Worm (Caenorhabditis elegans) whole organism, early embryonic: ENCODE data around the gene slc-9B.2.
A peak's percentile ranks its signal among the peaks of the same experiment; 100 is the strongest.

ENCODE experiments used
- B0310.2 ChIP-seq: sonication (generic microtip); optimal IDR thresholded peaks from 2 replicates; lab custom pipeline; 2016; ENCODE audit warnings: mild to moderate bottlenecking, missing genetic modification characterization, missing compliant biosample characterization
- F13C5.2 ChIP-seq: sonication (generic microtip); optimal IDR thresholded peaks from 2 replicates; lab custom pipeline; 2017; ENCODE audit warnings: mild to moderate bottlenecking, missing genetic modification characterization, inconsistent platforms, missing compliant biosample characterization
- aly-1 ChIP-seq: sonication (generic microtip); optimal IDR thresholded peaks from 2 replicates; lab custom pipeline; 2016; ENCODE audit warnings: missing genetic modification characterization, missing compliant biosample characterization
- ama-1 ChIP-seq: fragments of 150-350 bp; optimal IDR thresholded peaks from 2 replicates; lab custom pipeline; 2014
- ceh-13 ChIP-seq: fragments of 200-800 bp; sonication (Bioruptor generic); optimal IDR thresholded peaks from 2 replicates; lab custom pipeline; 2018; ENCODE audit warnings: mild to moderate bottlenecking, missing genetic modification characterization, missing compliant biosample characterization
- ceh-36 ChIP-seq: sonication (generic microtip); optimal IDR thresholded peaks from 2 replicates; lab custom pipeline; 2016; ENCODE audit warnings: missing genetic modification characterization, inconsistent platforms, missing compliant biosample characterization
- ets-7 ChIP-seq: sonication (generic microtip); optimal IDR thresholded peaks from 2 replicates; lab custom pipeline; 2016; ENCODE audit warnings: missing genotype, missing genetic modification characterization, missing compliant biosample characterization
- flt-1 ChIP-seq: fragments of 200-800 bp; sonication (Bioruptor generic); IDR thresholded peaks from 2 replicates; pipeline ENCODE4 v1.3.6; 2022; ENCODE audit warnings: missing genetic modification characterization, missing compliant biosample characterization
- hmg-4 ChIP-seq: fragments of 200-800 bp; sonication (Bioruptor generic); optimal IDR thresholded peaks from 2 replicates; lab custom pipeline; 2018; ENCODE audit warnings: mild to moderate bottlenecking, missing genetic modification characterization, missing compliant biosample characterization
- hnd-1 ChIP-seq: sonication (generic microtip); optimal IDR thresholded peaks from 2 replicates; lab custom pipeline; 2016; ENCODE audit warnings: missing genetic modification characterization, missing compliant biosample characterization
- pes-1 ChIP-seq: fragments of 200-800 bp; sonication (Bioruptor generic); IDR thresholded peaks from 2 replicates; pipeline ENCODE4 v1.3.6; 2022; ENCODE audit warnings: missing genetic modification reagents, missing genetic modification characterization, missing compliant biosample characterization
- scrt-1 ChIP-seq: fragments of 200-800 bp; sonication (Bioruptor generic); IDR thresholded peaks from 2 replicates; pipeline ENCODE4 v1.3.6; 2022; ENCODE audit warnings: missing genetic modification characterization, missing compliant biosample characterization
- tbx-11 ChIP-seq: fragments of 200-800 bp; sonication (Bioruptor generic); IDR thresholded peaks from 2 replicates; pipeline ENCODE4 v1.3.6; 2022; ENCODE audit warnings: missing genetic modification characterization, missing compliant biosample characterization
- tra-4 ChIP-seq: sonication (generic microtip); optimal IDR thresholded peaks from 2 replicates; lab custom pipeline; 2017; ENCODE audit warnings: missing genetic modification characterization, missing compliant biosample characterization

DNA sequence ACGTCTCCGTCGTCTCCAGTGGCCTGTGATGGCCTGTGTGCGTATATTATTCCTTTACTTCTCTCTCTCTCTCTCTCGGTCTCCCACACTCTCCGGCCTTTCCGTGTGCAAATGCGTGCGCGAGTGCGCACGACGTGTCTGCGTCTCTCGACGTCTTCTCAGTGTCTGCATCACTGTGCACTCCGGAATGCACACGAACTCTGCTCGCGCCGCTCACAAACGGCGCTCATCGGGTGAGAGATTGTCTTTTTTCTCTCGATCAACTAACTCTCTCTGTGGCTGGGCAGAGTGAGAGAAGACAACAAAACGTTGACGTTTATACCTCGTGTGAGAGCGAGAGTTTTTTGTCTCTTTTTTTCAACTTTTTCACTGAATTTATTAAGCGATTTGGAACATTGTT lies 17.1 kb downstream of the slc-9B.2 start:
- TF ChIP-seq ama-1 (lab: Kevin White, UChicago) = no peak
- peak; percentile 43 for TF ChIP-seq F13C5.2
- no peak for TF ChIP-seq tbx-11 (GFP tag; lab: Robert Waterston, UW)
- no peak for TF ChIP-seq hnd-1 (tag; lab: Kevin White, UChicago)
- TF ChIP-seq flt-1 = no peak
- TF ChIP-seq ceh-36 (tag; lab: Kevin White, UChicago) = no peak
- no peak for TF ChIP-seq tra-4 (tag; lab: Kevin White, UChicago)
- TF ChIP-seq pes-1 (GFP tag; lab: Robert Waterston, UW) = no peak
- TF ChIP-seq ceh-13 (GFP tag; lab: Kevin White, UChicago) = no peak
- TF ChIP-seq hmg-4 (GFP tag; lab: Kevin White, UChicago) = peak; percentile 66
- no peak for TF ChIP-seq ets-7 (tag; lab: Kevin White, UChicago)
- TF ChIP-seq B0310.2 (tag; lab: Kevin White, UChicago) = no peak
- no peak for TF ChIP-seq aly-1
- TF ChIP-seq scrt-1 (GFP tag; lab: Robert Waterston, UW) = no peak
